Worm (Caenorhabditis elegans) whole organism, midembryonic: ENCODE measurements around the gene hmit-1.1.

Source experiments
- T22C8.4 ChIP-seq: fragments of 200-800 bp; sonication (Bioruptor generic); IDR thresholded peaks from 2 replicates; pipeline ENCODE4 v1.3.6; 2022; ENCODE audit warnings: missing genetic modification characterization, missing compliant biosample characterization
- cog-1 ChIP-seq: sonication (generic microtip); optimal IDR thresholded peaks from 2 replicates; lab custom pipeline; 2016; ENCODE audit warnings: missing genetic modification characterization, missing compliant biosample characterization
- flt-1 ChIP-seq: fragments of 200-800 bp; sonication (Bioruptor generic); IDR thresholded peaks from 2 replicates; pipeline ENCODE4 v1.3.6; 2022; ENCODE audit warnings: missing genetic modification characterization, missing compliant biosample characterization
- klf-2 ChIP-seq: fragments of 200-800 bp; sonication (Bioruptor generic); conservative IDR thresholded peaks from 2 replicates; pipeline ENCODE4 v1.3.6; 2022; ENCODE audit warnings: missing genetic modification reagents, missing genetic modification characterization, missing compliant biosample characterization
- med-1 ChIP-seq: sonication (generic microtip); optimal IDR thresholded peaks from 2 replicates; lab custom pipeline; 2017; ENCODE audit warnings: missing genetic modification characterization, mild to moderate bottlenecking, missing compliant biosample characterization, antibody characterized with exemption, missing genetic modification reagents; ENCODE audit not compliant: insufficient read depth
- ref-1 ChIP-seq: fragments of 200-800 bp; sonication (Bioruptor generic); conservative IDR thresholded peaks from 2 replicates; pipeline ENCODE4 v1.3.6; 2022; ENCODE audit warnings: missing genetic modification reagents, missing genetic modification characterization, missing compliant biosample characterization
- tab-1 ChIP-seq: fragments of 200-800 bp; sonication (Bioruptor generic); IDR thresholded peaks from 2 replicates; pipeline ENCODE4 v1.3.6; 2022; ENCODE audit warnings: missing genetic modification characterization, missing compliant biosample characterization
- ztf-23 ChIP-seq: fragments of 200-800 bp; sonication (Bioruptor generic); IDR thresholded peaks from 2 replicates; pipeline ENCODE4 v1.3.6; 2022; ENCODE audit warnings: missing genetic modification reagents, missing genetic modification characterization, missing compliant biosample characterization
- ztf-29 ChIP-seq: fragments of 200-800 bp; sonication (Bioruptor generic); IDR thresholded peaks from 2 replicates; pipeline ENCODE4 v1.3.6; 2022; ENCODE audit warnings: missing genetic modification reagents, missing genetic modification characterization, missing compliant biosample characterization

Gene hmit-1.1

ce11 chrV:18560188-18560587 is 43.6 kb downstream of the hmit-1.1 start, which contains the start of gene ttr-26:
TSS of gene ttr-26 (minus strand) at chrV:18560288.
- TF ChIP-seq klf-2 (GFP tag; lab: Robert Waterston, UW) (no peak), med-1 (no peak), ztf-23 (GFP tag; lab: Robert Waterston, UW) (no peak), flt-1 (GFP tag; lab: Robert Waterston, UW) (no peak), cog-1 (no peak), ztf-29 (no peak), T22C8.4 (GFP tag; lab: Robert Waterston, UW) (no peak), tab-1 (GFP tag; lab: Robert Waterston, UW) (no peak), ref-1 (GFP tag; lab: Robert Waterston, UW) (no peak)

- no peak for TF ChIP-seq flt-1 (GFP tag; lab: Robert Waterston, UW)
- TF ChIP-seq ztf-23 (GFP tag; lab: Robert Waterston, UW) = no peak
- no peak for TF ChIP-seq ztf-29
- TF ChIP-seq cog-1 = no peak
- TF ChIP-seq klf-2 (GFP tag; lab: Robert Waterston, UW) = no peak
- no peak for TF ChIP-seq ref-1 (GFP tag; lab: Robert Waterston, UW)
- TF ChIP-seq med-1 = no peak
- TF ChIP-seq T22C8.4 (GFP tag; lab: Robert Waterston, UW) = no peak
- no peak for TF ChIP-seq tab-1 (GFP tag; lab: Robert Waterston, UW)
Observed at ce11 chrV:18560944-18561343, 44.4 kb downstream of the hmit-1.1 start.

ce11 chrV:18564786-18565185 is 48.2 kb downstream of the hmit-1.1 start, which contains the start of gene srg-34:
TSS of gene srg-34 (minus strand) at chrV:18564886.
- TF ChIP-seq med-1 (no peak), ref-1 (GFP tag; lab: Robert Waterston, UW) (no peak), T22C8.4 (GFP tag; lab: Robert Waterston, UW) (no peak), ztf-23 (GFP tag; lab: Robert Waterston, UW) (no peak), cog-1 (no peak), tab-1 (GFP tag; lab: Robert Waterston, UW) (no peak), flt-1 (GFP tag; lab: Robert Waterston, UW) (no peak), klf-2 (GFP tag; lab: Robert Waterston, UW) (no peak), ztf-29 (no peak)

- peak; percentile 6; the same call in 1 of the 2 replicates for TF ChIP-seq ztf-29
- no peak for TF ChIP-seq klf-2 (GFP tag; lab: Robert Waterston, UW)
- TF ChIP-seq T22C8.4 (GFP tag; lab: Robert Waterston, UW) = no peak
- TF ChIP-seq flt-1 (GFP tag; lab: Robert Waterston, UW) = no peak
- no peak for TF ChIP-seq tab-1 (GFP tag; lab: Robert Waterston, UW)
- TF ChIP-seq ztf-23 (GFP tag; lab: Robert Waterston, UW) = no peak
Observed at ce11 chrV:18565621-18566020, 49.0 kb downstream of the hmit-1.1 start.

ce11 chrV:18566352-18566751 is 49.8 kb downstream of the hmit-1.1 start:
- TF ChIP-seq ztf-29 = peak; percentile 69; the same call in 1 of the 2 replicates

ce11 chrV:18569445-18569844 is 52.9 kb downstream of the hmit-1.1 start:
- no peak for TF ChIP-seq T22C8.4 (GFP tag; lab: Robert Waterston, UW)
- TF ChIP-seq ztf-29 = no peak
- TF ChIP-seq flt-1 (GFP tag; lab: Robert Waterston, UW) = no peak
- TF ChIP-seq cog-1 = no peak
- TF ChIP-seq med-1 = no peak
- no peak for TF ChIP-seq klf-2 (GFP tag; lab: Robert Waterston, UW)
- TF ChIP-seq ref-1 (GFP tag; lab: Robert Waterston, UW) = no peak
- no peak for TF ChIP-seq tab-1 (GFP tag; lab: Robert Waterston, UW)
- no peak for TF ChIP-seq ztf-23 (GFP tag; lab: Robert Waterston, UW)

- TF ChIP-seq cog-1 (no peak), ztf-29 (no peak)
Observed at ce11 chrV:18571533-18571932, 54.9 kb downstream of the hmit-1.1 start, which contains the start of gene Y51A2D.21. TSS of gene Y51A2D.21 (plus strand) at chrV:18571833.

- no peak for TF ChIP-seq cog-1
- TF ChIP-seq ref-1 (GFP tag; lab: Robert Waterston, UW) = no peak
- TF ChIP-seq T22C8.4 (GFP tag; lab: Robert Waterston, UW) = no peak
- TF ChIP-seq klf-2 (GFP tag; lab: Robert Waterston, UW) = no peak
- no peak for TF ChIP-seq med-1
- no peak for TF ChIP-seq ztf-29
- TF ChIP-seq flt-1 (GFP tag; lab: Robert Waterston, UW) = no peak
- TF ChIP-seq ztf-23 (GFP tag; lab: Robert Waterston, UW) = no peak
- TF ChIP-seq tab-1 (GFP tag; lab: Robert Waterston, UW) = no peak
Observed at ce11 chrV:18573199-18573598, 56.6 kb downstream of the hmit-1.1 start.
